Worm (Caenorhabditis elegans) whole organism, late embryonic: ENCODE results near the gene ftr-1.

ENCODE experiments used
- ama-1 ChIP-seq: fragments of 150-350 bp; optimal IDR thresholded peaks from 2 replicates; lab custom pipeline; 2014
- fkh-10 ChIP-seq: fragments of 150-350 bp; optimal IDR thresholded peaks from 2 replicates; lab custom pipeline; 2014; ENCODE audit warnings: missing biosample characterization, missing genetic modification reagents, missing genetic modification characterization
- pqm-1 ChIP-seq: sonication (generic microtip); optimal IDR thresholded peaks from 2 replicates; lab custom pipeline; 2016; ENCODE audit warnings: missing genetic modification characterization, missing compliant biosample characterization
- unc-86 ChIP-seq: sonication (generic microtip); optimal IDR thresholded peaks from 2 replicates; lab custom pipeline; 2016; ENCODE audit warnings: missing genetic modification characterization, missing compliant biosample characterization

- TF ChIP-seq ama-1 (lab: Kevin White, UChicago) (no peak), pqm-1 (tag; lab: Kevin White, UChicago) (no peak), fkh-10 (no peak), unc-86 (no peak)
Measured at ce11 chrV:20199658-20200057, 2.9 kb downstream of the ftr-1 start.
